Fruit fly (Drosophila melanogaster): ENCODE data around the gene CG32298.

- TF ChIP-seq CG9948 (tag; optimal IDR thresholded peaks at IDR 0.05), result peak; percentile 94
- TF ChIP-seq Snoo (tag; optimal IDR thresholded peaks at IDR 0.05), result peak; percentile 95
- peak; percentile 97 for TF ChIP-seq CG14655 (GFP tag; optimal IDR thresholded peaks at IDR 0.05)
- TF ChIP-seq CG10348 (GFP tag; IDR thresholded peaks at IDR 0.05), result peak; percentile 55; the same call in 1 of the 2 replicates
- peak; percentile 96 for TF ChIP-seq CG15710 (tag; optimal IDR thresholded peaks at IDR 0.05)
- TF ChIP-seq rn (GFP tag; IDR thresholded peaks at IDR 0.05), result peak; percentile 57
- TF ChIP-seq CG4496 (GFP tag; IDR thresholded peaks at IDR 0.05), result peak; percentile 86
- TF ChIP-seq CG32121 (GFP tag; IDR thresholded peaks at IDR 0.05), result peak; percentile 77
- peak; percentile 97 for TF ChIP-seq D1 (tag; optimal IDR thresholded peaks at IDR 0.05)
- peak; percentile 24; the same call in 1 of the 3 replicates for TF ChIP-seq fd96Ca (GFP tag; IDR thresholded peaks at IDR 0.05)
- TF ChIP-seq CG13204 (GFP tag; optimal IDR thresholded peaks at IDR 0.05), result peak; percentile 92
- TF ChIP-seq CG34367 (tag; optimal IDR thresholded peaks at IDR 0.05), result peak; percentile 88
Observed at dm6 chr3L:2417399-2418040, 26.7 kb upstream of the CG32298 start.
